Fruit fly (Drosophila melanogaster) whole organism, adult: ENCODE data around the gene shep.
A peak's percentile ranks its signal among the peaks of the same experiment; 100 is the strongest.

Experiments used
- CG1620 ChIP-seq: fragments of 200-800 bp; sonication (Bioruptor generic); optimal IDR thresholded peaks from 2 replicates; lab custom pipeline; 2016; ENCODE audit warnings: missing biosample characterization, missing genetic modification characterization
- CG5204 ChIP-seq: fragments of 200-800 bp; sonication (Bioruptor generic); optimal IDR thresholded peaks from 2 replicates; lab custom pipeline; 2016; ENCODE audit warnings: missing biosample characterization, missing genetic modification characterization
- CG7045 ChIP-seq: fragments of 200-800 bp; sonication (Bioruptor generic); optimal IDR thresholded peaks from 2 replicates; lab custom pipeline; 2017; ENCODE audit warnings: missing biosample characterization, mild to moderate bottlenecking, missing genetic modification characterization
- CG7101 ChIP-seq: fragments of 200-800 bp; sonication (Bioruptor generic); optimal IDR thresholded peaks from 2 replicates; lab custom pipeline; 2018; ENCODE audit warnings: missing biosample characterization, mild to moderate bottlenecking, missing genetic modification characterization, moderate library complexity
- Crg-1 ChIP-seq: fragments of 200-800 bp; sonication (Bioruptor generic); optimal IDR thresholded peaks from 2 replicates; lab custom pipeline; 2016; ENCODE audit warnings: missing biosample characterization, missing genetic modification characterization
- Hr96 ChIP-seq: fragments of 200-800 bp; sonication (Bioruptor generic); optimal IDR thresholded peaks from 2 replicates; lab custom pipeline; 2016; ENCODE audit warnings: missing biosample characterization, missing genetic modification characterization
- Mnt ChIP-seq: fragments of 200-800 bp; sonication (Bioruptor generic); optimal IDR thresholded peaks from 2 replicates; lab custom pipeline; 2016; ENCODE audit warnings: missing biosample characterization, mild to moderate bottlenecking, missing genetic modification characterization
- bab1 ChIP-seq: fragments of 200-800 bp; sonication (Bioruptor generic); optimal IDR thresholded peaks from 3 replicates; lab custom pipeline; 2019; ENCODE audit warnings: missing biosample characterization, mild to moderate bottlenecking, missing genetic modification characterization, moderate library complexity
- cic ChIP-seq: fragments of 200-800 bp; sonication (Bioruptor generic); optimal IDR thresholded peaks from 2 replicates; lab custom pipeline; 2017; ENCODE audit warnings: missing biosample characterization, mild to moderate bottlenecking, missing genetic modification characterization, moderate library complexity
- kay ChIP-seq: fragments of 200-800 bp; sonication (Bioruptor generic); peaks from one replicate; lab custom pipeline; 2016; ENCODE audit warnings: missing biosample characterization, missing genetic modification characterization, borderline replicate concordance
- ovo ChIP-seq: fragments of 200-800 bp; sonication (Bioruptor generic); optimal IDR thresholded peaks from 2 replicates; lab custom pipeline; 2016; ENCODE audit warnings: missing biosample characterization, missing genetic modification characterization
- tj ChIP-seq: fragments of 200-800 bp; sonication (Bioruptor generic); optimal IDR thresholded peaks from 3 replicates; lab custom pipeline; 2017; ENCODE audit warnings: missing biosample characterization, mild to moderate bottlenecking, missing genetic modification characterization, moderate library complexity
- toe ChIP-seq: fragments of 200-800 bp; sonication (Bioruptor generic); optimal IDR thresholded peaks from 2 replicates; lab custom pipeline; 2016; ENCODE audit warnings: missing biosample characterization, missing genetic modification characterization

DNA sequence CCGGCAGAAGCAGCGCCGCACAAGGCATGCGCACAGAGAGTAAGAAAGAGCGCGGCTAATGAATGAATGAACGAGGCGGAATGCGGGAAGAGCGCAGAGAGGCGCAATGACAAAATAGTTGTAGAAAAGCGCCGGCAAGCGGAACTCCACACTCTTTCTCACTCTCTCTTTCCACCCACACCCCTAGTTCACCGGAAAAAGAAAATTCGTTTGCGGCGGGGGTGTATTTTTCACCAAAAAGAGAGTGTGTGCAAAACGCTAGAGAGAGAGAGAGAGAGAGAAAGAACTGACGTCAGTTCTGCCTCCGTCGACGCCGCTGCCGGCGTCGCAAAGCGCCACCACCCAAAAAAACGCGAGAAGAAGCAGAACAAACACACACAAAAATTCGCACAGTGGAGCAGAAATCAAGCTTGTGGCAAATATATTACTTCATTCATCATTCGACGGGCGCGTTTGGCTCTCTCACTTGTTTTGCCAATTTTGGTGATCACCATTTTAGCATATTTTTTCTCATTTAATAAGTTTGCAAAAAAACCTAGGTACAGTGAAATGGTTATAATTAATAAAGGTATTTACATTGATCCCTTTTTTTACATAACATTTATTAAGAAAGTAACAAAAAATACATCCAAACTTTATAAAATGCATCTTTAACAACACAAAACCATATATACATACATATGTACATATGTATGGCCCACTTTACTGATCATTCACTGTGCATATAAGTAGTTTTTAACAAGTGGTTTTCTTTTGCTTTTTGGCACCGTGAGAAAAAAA is 92.7 kb downstream of the shep start:
- TF ChIP-seq bab1 (GFP tag; lab: Kevin White, UChicago) (no peak), ovo (GFP tag; lab: Kevin White, UChicago) (no peak), kay (GFP tag; lab: Kevin White, UChicago) (no peak), Mnt (no peak), CG1620 (GFP tag; lab: Kevin White, UChicago) (no peak), CG7045 (GFP tag; lab: Kevin White, UChicago) (no peak), Hr96 (GFP tag; lab: Kevin White, UChicago) (no peak), tj (GFP tag; lab: Kevin White, UChicago) (peak; percentile 37), Crg-1 (GFP tag; lab: Kevin White, UChicago) (no peak), toe (GFP tag; lab: Kevin White, UChicago) (no peak), CG5204 (GFP tag; lab: Kevin White, UChicago) (no peak), CG7101 (tag; lab: Kevin White, UChicago) (no peak), cic (GFP tag; lab: Kevin White, UChicago) (peak; percentile 83)
